Worm (Caenorhabditis elegans) whole organism, midembryonic: ENCODE measurements around the gene attf-2.

Experiments used
- T22C8.4 ChIP-seq: fragments of 200-800 bp; sonication (Bioruptor generic); IDR thresholded peaks from 2 replicates; pipeline ENCODE4 v1.3.6; 2022; ENCODE audit warnings: missing genetic modification characterization, missing compliant biosample characterization
- ztf-29 ChIP-seq: fragments of 200-800 bp; sonication (Bioruptor generic); IDR thresholded peaks from 2 replicates; pipeline ENCODE4 v1.3.6; 2022; ENCODE audit warnings: missing genetic modification reagents, missing genetic modification characterization, missing compliant biosample characterization

- no peak for TF ChIP-seq ztf-29
- TF ChIP-seq T22C8.4, result no peak
Measured at ce11 chrV:7225894-7226293, 30.0 kb upstream of the attf-2 start.
